Fruit fly (Drosophila melanogaster) whole organism, embryonic: ENCODE results near the gene Ts.

Experiments
- Adf1 ChIP-seq: fragments of 200-800 bp; sonication (Bioruptor generic); IDR thresholded peaks from 2 replicates; pipeline ENCODE4 v1.3.6; 2022; ENCODE audit warnings: missing biosample characterization, missing genetic modification characterization
- CG12071 ChIP-seq: fragments of 200-800 bp; sonication (Bioruptor generic); optimal IDR thresholded peaks from 3 replicates; lab custom pipeline; 2018; ENCODE audit warnings: missing biosample characterization, mild to moderate bottlenecking, missing genetic modification characterization
- CG13624 ChIP-seq: fragments of 200-800 bp; sonication (Bioruptor generic); optimal IDR thresholded peaks from 2 replicates; lab custom pipeline; 2016; ENCODE audit warnings: missing biosample characterization, missing genetic modification characterization
- CG3407 ChIP-seq: fragments of 200-800 bp; sonication (Bioruptor generic); optimal IDR thresholded peaks from 2 replicates; lab custom pipeline; 2018; ENCODE audit warnings: missing biosample characterization, mild to moderate bottlenecking, missing genetic modification characterization
- Dip2 ChIP-seq: fragments of 200-800 bp; sonication (Bioruptor generic); IDR thresholded peaks from 2 replicates; pipeline ENCODE4 v1.3.6; 2022; ENCODE audit warnings: missing biosample characterization, missing genetic modification characterization

- TF ChIP-seq CG3407 (GFP tag; lab: Kevin White, UChicago) (no peak), Dip2 (no peak), CG13624 (GFP tag; lab: Kevin White, UChicago) (no peak), Adf1 (GFP tag; lab: Robert Waterston, UW) (no peak), CG12071 (GFP tag; lab: Kevin White, UChicago) (no peak)
These were observed 24.3 kb upstream of the Ts start for dm6 chr2L:2993702-2994101.
